Worm (Caenorhabditis elegans): ENCODE results near the gene F44E2.4.
A peak's percentile ranks its signal among the peaks of the same experiment; 100 is the strongest.

The F44E2.4 gene

DNA sequence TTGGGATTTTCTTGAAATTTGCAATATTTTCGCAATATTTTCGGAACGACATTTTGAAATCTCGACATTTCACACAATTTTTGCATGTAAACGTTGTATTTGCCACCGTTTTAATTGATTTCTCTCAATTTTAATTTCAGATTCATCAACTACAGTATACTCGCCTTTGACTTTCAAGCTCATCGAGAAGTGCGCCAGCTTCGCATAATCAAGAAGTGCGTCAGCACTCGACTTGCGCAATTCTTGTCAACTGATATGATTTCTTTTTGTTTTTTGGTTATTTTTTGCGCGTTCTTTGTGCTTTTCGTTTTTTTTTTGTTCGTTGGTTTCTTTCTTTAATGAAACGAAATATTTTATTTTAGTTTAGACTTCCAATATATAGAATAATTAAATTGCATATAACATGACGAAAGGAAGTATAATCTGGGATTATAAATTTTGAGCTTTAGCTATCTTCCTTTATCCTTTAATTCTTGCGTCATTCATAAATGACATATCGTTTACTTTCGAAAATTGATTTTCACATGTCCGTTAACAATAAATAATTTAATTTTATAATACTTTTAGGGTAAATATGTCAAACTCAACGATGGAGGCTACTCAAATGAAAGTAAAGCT, 49.1 kb upstream of the F44E2.4 start, which contains the start of gene famh-136 (continued):
- TF ChIP-seq mes-4 (tag; optimal IDR thresholded peaks at IDR 0.05) (no peak), F33H1.4 (GFP tag; IDR thresholded peaks at IDR 0.05) (peak; percentile 74), tbx-9 (tag; optimal IDR thresholded peaks at IDR 0.05; ENCODE audit: borderline replicate concordance) (no peak), ets-4 (GFP tag; optimal IDR thresholded peaks at IDR 0.05) (no peak), hsf-1 (GFP tag; IDR thresholded peaks at IDR 0.05) (no peak), nfya-2 (GFP tag; IDR thresholded peaks at IDR 0.05) (no peak), let-607 (tag; optimal IDR thresholded peaks at IDR 0.05) (peak; percentile 39 to 76), pha-4 (tag; optimal IDR thresholded peaks at IDR 0.05) (peak; percentile 34), F10E7.11 (tag; optimal IDR thresholded peaks at IDR 0.05) (no peak), egl-44 (GFP tag; IDR thresholded peaks at IDR 0.05) (peak; percentile 76; the same call in 1 of the 2 replicates), egl-18 (GFP tag; IDR thresholded peaks at IDR 0.05) (no peak), rpc-1 (optimal IDR thresholded peaks at IDR 0.05) (no peak), rpc-1 (tag; optimal IDR thresholded peaks at IDR 0.05) (no peak), hlh-26 (GFP tag; conservative IDR thresholded peaks at IDR 0.05) (no peak), mcd-1 (GFP tag; IDR thresholded peaks at IDR 0.05) (peak; percentile 86), ekl-4 (GFP tag; IDR thresholded peaks at IDR 0.05) (peak; percentile 67; the same call in 1 of the 2 replicates), C06A6.2 (GFP tag; conservative IDR thresholded peaks at IDR 0.05) (0 out of 2 replicates have a peak, but pooled peaks have one; percentile 20), nhr-120 (GFP tag; IDR thresholded peaks at IDR 0.05) (no peak), Y53G8AR.9 (GFP tag; conservative IDR thresholded peaks at IDR 0.05) (peak; percentile 93), mel-28 (tag; optimal IDR thresholded peaks at IDR 0.05; ENCODE audit: borderline replicate concordance) (no peak), tlf-1 (GFP tag; optimal IDR thresholded peaks at IDR 0.05) (peak; percentile 77), zim-3 (tag; optimal IDR thresholded peaks at IDR 0.05) (no peak), nhr-80 (tag; optimal IDR thresholded peaks at IDR 0.05) (peak; percentile 91), hmg-20 (GFP tag; IDR thresholded peaks at IDR 0.05) (no peak), madf-8 (GFP tag; conservative IDR thresholded peaks at IDR 0.05) (peak; percentile 67), lsy-27 (tag; optimal IDR thresholded peaks at IDR 0.05; ENCODE audit: borderline replicate concordance, insufficient read depth) (no peak), hlh-12 (tag; optimal IDR thresholded peaks at IDR 0.05) (no peak), attf-6 (GFP tag; IDR thresholded peaks at IDR 0.05) (no peak), Y95B8A.8 (GFP tag; IDR thresholded peaks at IDR 0.05) (peak; percentile 75), lin-40 (tag; optimal IDR thresholded peaks at IDR 0.05) (peak; percentile 90), attf-5 (GFP tag; optimal IDR thresholded peaks at IDR 0.05) (peak; percentile 88), hrde-1 (tag; optimal IDR thresholded peaks at IDR 0.05; ENCODE audit: borderline replicate concordance) (no peak), unc-130 (GFP tag; optimal IDR thresholded peaks at IDR 0.05) (peak; percentile 4), ztf-28 (GFP tag; IDR thresholded peaks at IDR 0.05) (no peak), sptf-2 (GFP tag; optimal IDR thresholded peaks at IDR 0.05) (no peak), chd-7 (tag; optimal IDR thresholded peaks at IDR 0.05) (no peak), lsl-1 (GFP tag; optimal IDR thresholded peaks at IDR 0.05) (peak; percentile 68), K11D2.4 (GFP tag; IDR thresholded peaks at IDR 0.05) (peak; percentile 87), F55B11.4 (tag; optimal IDR thresholded peaks at IDR 0.05; ENCODE audit: borderline replicate concordance, insufficient read depth) (no peak), madf-3 (GFP tag; IDR thresholded peaks at IDR 0.05) (no peak), dox-1 (GFP tag; IDR thresholded peaks at IDR 0.05) (peak; percentile 85), ztf-6 (GFP tag; IDR thresholded peaks at IDR 0.05) (no peak), T26A5.8 (tag; optimal IDR thresholded peaks at IDR 0.05) (no peak), F37B4.10 (GFP tag; IDR thresholded peaks at IDR 0.05) (no peak), ztf-25 (GFP tag; IDR thresholded peaks at IDR 0.05) (no peak), lir-1 (GFP tag; conservative IDR thresholded peaks at IDR 0.05) (peak; percentile 57), F23B12.7 (tag; optimal IDR thresholded peaks at IDR 0.05; ENCODE audit: insufficient read depth) (peak; percentile 94), lag-1 (GFP tag; IDR thresholded peaks at IDR 0.05) (no peak)
